Worm (Caenorhabditis elegans): ENCODE data around the gene allo-1.

The allo-1 gene

ce11 chrIV:10714594-10714993 lies 17.7 kb upstream of the allo-1 start (continued):
- TF ChIP-seq nhr-85 (tag): peak; percentile 68
- TF ChIP-seq lin-14 (GFP tag; optimal IDR thresholded peaks at IDR 0.05): peak; percentile 75
- peak; percentile 45 for TF ChIP-seq nhr-71 (tag; optimal IDR thresholded peaks at IDR 0.05)
- TF ChIP-seq fkh-8 (tag; optimal IDR thresholded peaks at IDR 0.05): peak; percentile 42

ce11 chrIV:10711729-10712128 lies 14.9 kb upstream of the allo-1 start, which contains the start of gene glb-21:
Gene glb-21, minus strand, starts transcription at chrIV:10711794.
- TF ChIP-seq hlh-17 (GFP tag; optimal IDR thresholded peaks at IDR 0.05; ENCODE audit: borderline replicate concordance) (no peak), efl-1 (optimal IDR thresholded peaks at IDR 0.05) (no peak), efl-1 (GFP tag; optimal IDR thresholded peaks at IDR 0.05 in 1 of 2) (peak in 1 of 2 experiments; percentile 75)

- no peak for TF ChIP-seq ama-1 (optimal IDR thresholded peaks at IDR 0.05)
- no peak for TF ChIP-seq jun-1 (tag; optimal IDR thresholded peaks at IDR 0.05)
- TF ChIP-seq pag-3 (tag; optimal IDR thresholded peaks at IDR 0.05; ENCODE audit: borderline replicate concordance, insufficient read depth): no peak
- no peak for TF ChIP-seq C04F5.9 (tag; optimal IDR thresholded peaks at IDR 0.05)
- no peak for TF ChIP-seq lsy-2 (tag; optimal IDR thresholded peaks at IDR 0.05)
- TF ChIP-seq sox-4 (tag; optimal IDR thresholded peaks at IDR 0.05): no peak
- TF ChIP-seq nhr-12 (tag; optimal IDR thresholded peaks at IDR 0.05): no peak
- no peak for TF ChIP-seq ceh-90 (tag; optimal IDR thresholded peaks at IDR 0.05)
These were observed 9.2 kb upstream of the allo-1 start, which contains the start of gene R102.6 for ce11 chrIV:10706090-10706489. Gene R102.6, minus strand, starts transcription at chrIV:10706190.

- TF ChIP-seq sptf-1 (tag; optimal IDR thresholded peaks at IDR 0.05) (no peak), zip-4 (GFP tag; optimal IDR thresholded peaks at IDR 0.05) (no peak), nhr-19 (GFP tag; conservative IDR thresholded peaks at IDR 0.05) (no peak), nhr-76 (tag; optimal IDR thresholded peaks at IDR 0.05) (no peak), hlh-4 (tag; optimal IDR thresholded peaks at IDR 0.05) (no peak), ztf-11 (tag; optimal IDR thresholded peaks at IDR 0.05) (no peak), mab-9 (GFP tag; IDR thresholded peaks at IDR 0.05) (no peak), egl-13 (tag; optimal IDR thresholded peaks at IDR 0.05) (no peak), efl-3 (GFP tag; optimal IDR thresholded peaks at IDR 0.05) (no peak), sup-37 (GFP tag; optimal IDR thresholded peaks at IDR 0.05) (no peak)
These were observed 8.3 kb upstream of the allo-1 start, which contains the start of gene R102.10 for ce11 chrIV:10705176-10705575. Gene R102.10, plus strand, starts transcription at chrIV:10705476.

- TF ChIP-seq swsn-7 (tag; optimal IDR thresholded peaks at IDR 0.05) (no peak), dpl-1 (GFP tag; optimal IDR thresholded peaks at IDR 0.05) (no peak), nhr-90 (tag; optimal IDR thresholded peaks at IDR 0.05; ENCODE audit: poor library complexity) (peak; percentile 21), elt-2 (tag; optimal IDR thresholded peaks at IDR 0.05) (no peak), lin-13 (GFP tag; optimal IDR thresholded peaks at IDR 0.05) (no peak), fkh-4 (tag; optimal IDR thresholded peaks at IDR 0.05; ENCODE audit: borderline replicate concordance) (no peak), fos-1 (tag; optimal IDR thresholded peaks at IDR 0.05) (no peak), xbp-1 (tag; optimal IDR thresholded peaks at IDR 0.05) (no peak), fkh-10 (GFP tag; optimal IDR thresholded peaks at IDR 0.05) (no peak), ama-1 (optimal IDR thresholded peaks at IDR 0.05) (no peak), mef-2 (tag; optimal IDR thresholded peaks at IDR 0.05) (no peak), mep-1 (tag; optimal IDR thresholded peaks at IDR 0.05) (no peak), elt-3 (tag; optimal IDR thresholded peaks at IDR 0.05) (peak in 2 of 6 experiments; percentile 45 to 78), unc-86 (tag; optimal IDR thresholded peaks at IDR 0.05) (no peak), lin-39 (tag; optimal IDR thresholded peaks at IDR 0.05) (no peak), zag-1 (tag; optimal IDR thresholded peaks at IDR 0.05) (no peak), irx-1 (tag; optimal IDR thresholded peaks at IDR 0.05) (no peak), nhr-12 (tag; optimal IDR thresholded peaks at IDR 0.05) (no peak), rnt-1 (tag; optimal IDR thresholded peaks at IDR 0.05) (no peak), sox-4 (tag; optimal IDR thresholded peaks at IDR 0.05) (no peak), C04F5.9 (tag; optimal IDR thresholded peaks at IDR 0.05) (no peak), nhr-76 (tag; optimal IDR thresholded peaks at IDR 0.05) (no peak), hlh-17 (GFP tag; optimal IDR thresholded peaks at IDR 0.05; ENCODE audit: borderline replicate concordance) (no peak), ceh-63 (GFP tag; optimal IDR thresholded peaks at IDR 0.05) (no peak), aly-2 (tag; optimal IDR thresholded peaks at IDR 0.05) (no peak), pag-3 (tag; optimal IDR thresholded peaks at IDR 0.05; ENCODE audit: borderline replicate concordance, insufficient read depth) (no peak), ceh-8 (GFP tag; optimal IDR thresholded peaks at IDR 0.05) (no peak)
These were observed 5.1 kb upstream of the allo-1 start for ce11 chrIV:10701866-10702458.

Data from whole organism, L1 larva.